Fruit fly (Drosophila melanogaster) whole organism, adult: ENCODE measurements around the gene CG9300.

ENCODE experiments used
- CG1620 ChIP-seq: fragments of 200-800 bp; sonication (Bioruptor generic); optimal IDR thresholded peaks from 2 replicates; lab custom pipeline; 2016; ENCODE audit warnings: missing biosample characterization, missing genetic modification characterization
- CG5204 ChIP-seq: fragments of 200-800 bp; sonication (Bioruptor generic); optimal IDR thresholded peaks from 2 replicates; lab custom pipeline; 2016; ENCODE audit warnings: missing biosample characterization, missing genetic modification characterization
- CG7101 ChIP-seq: fragments of 200-800 bp; sonication (Bioruptor generic); optimal IDR thresholded peaks from 2 replicates; lab custom pipeline; 2018; ENCODE audit warnings: missing biosample characterization, mild to moderate bottlenecking, missing genetic modification characterization, moderate library complexity
- Crg-1 ChIP-seq: fragments of 200-800 bp; sonication (Bioruptor generic); optimal IDR thresholded peaks from 2 replicates; lab custom pipeline; 2016; ENCODE audit warnings: missing biosample characterization, missing genetic modification characterization
- Hr96 ChIP-seq: fragments of 200-800 bp; sonication (Bioruptor generic); optimal IDR thresholded peaks from 2 replicates; lab custom pipeline; 2016; ENCODE audit warnings: missing biosample characterization, missing genetic modification characterization
- bab1 ChIP-seq: fragments of 200-800 bp; sonication (Bioruptor generic); optimal IDR thresholded peaks from 3 replicates; lab custom pipeline; 2019; ENCODE audit warnings: missing biosample characterization, mild to moderate bottlenecking, missing genetic modification characterization, moderate library complexity
- cnc ChIP-seq, 2 experiments: fragments of >200 bp; optimal IDR thresholded peaks; 2 replicates each; lab custom pipeline; 2017
- tj ChIP-seq: fragments of 200-800 bp; sonication (Bioruptor generic); optimal IDR thresholded peaks from 3 replicates; lab custom pipeline; 2017; ENCODE audit warnings: missing biosample characterization, mild to moderate bottlenecking, missing genetic modification characterization, moderate library complexity
- toe ChIP-seq: fragments of 200-800 bp; sonication (Bioruptor generic); optimal IDR thresholded peaks from 2 replicates; lab custom pipeline; 2016; ENCODE audit warnings: missing biosample characterization, missing genetic modification characterization

DNA sequence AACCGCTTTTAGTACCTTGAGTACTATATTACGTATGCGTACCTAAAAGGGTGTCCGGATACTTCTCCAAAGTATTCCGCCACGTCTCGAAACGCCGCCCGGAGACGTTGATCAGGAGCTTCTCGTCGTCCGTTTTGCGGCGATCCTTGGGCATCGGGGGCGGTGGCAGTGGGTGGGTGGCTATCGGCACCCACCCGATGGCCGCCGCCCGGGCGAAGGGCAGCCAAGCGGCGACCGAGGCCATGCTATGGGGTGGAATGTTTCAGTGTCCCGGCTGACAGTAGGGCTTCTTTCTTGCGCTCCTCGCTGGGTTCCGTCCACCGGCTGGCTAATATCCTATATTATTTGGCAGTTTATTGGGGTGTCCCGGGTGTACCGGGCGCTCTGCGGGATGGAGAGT is 22.2 kb downstream of the CG9300 start:
- TF ChIP-seq toe (GFP tag; lab: Kevin White, UChicago) (no peak), CG1620 (GFP tag; lab: Kevin White, UChicago) (no peak), CG5204 (no peak), Hr96 (GFP tag; lab: Kevin White, UChicago) (no peak), tj (GFP tag; lab: Kevin White, UChicago) (no peak), bab1 (GFP tag; lab: Kevin White, UChicago) (no peak), Crg-1 (GFP tag; lab: Kevin White, UChicago) (no peak), CG7101 (tag; lab: Kevin White, UChicago) (no peak), cnc (optimal IDR thresholded peaks at IDR 0.05; lab: Kevin White, UChicago) (no peak)
